Worm (Caenorhabditis elegans): ENCODE measurements around the gene C05G5.3.

C05G5.3 gene

DNA sequence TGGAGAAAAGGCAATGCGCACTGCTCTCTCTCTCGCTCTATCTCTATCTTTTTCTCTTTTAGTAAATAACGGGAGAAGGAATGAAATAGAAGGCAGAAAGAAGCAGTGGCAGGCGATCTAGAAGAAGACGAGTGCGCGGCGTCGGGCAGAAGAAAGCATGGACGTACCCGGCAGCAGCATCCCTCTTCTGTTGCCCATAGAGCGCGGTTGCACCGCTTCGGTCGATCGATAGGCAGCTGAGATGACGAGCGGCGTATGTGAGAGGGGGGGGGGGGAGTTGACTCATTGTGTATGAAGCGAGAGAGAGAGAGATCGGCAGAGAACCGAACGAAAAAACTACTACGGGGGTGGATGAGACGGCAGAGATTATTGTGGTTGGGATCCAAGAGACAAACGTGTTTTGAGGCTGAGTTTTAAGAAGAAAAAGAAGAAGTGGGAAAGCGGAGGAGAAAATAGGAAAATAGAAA lies 43.6 kb downstream of the C05G5.3 start:
- TF ChIP-seq tbp1 (GFP tag; optimal IDR thresholded peaks at IDR 0.05) (peak; percentile 51), lag-1 (GFP tag; IDR thresholded peaks at IDR 0.05) (no peak), sdz-38 (tag; optimal IDR thresholded peaks at IDR 0.05) (no peak), mes-4 (tag; optimal IDR thresholded peaks at IDR 0.05) (no peak), snpc-4 (GFP tag; optimal IDR thresholded peaks at IDR 0.05) (peak; percentile 65), snpc-4 (tag; optimal IDR thresholded peaks at IDR 0.05) (peak; percentile 64 to 81 (median 72)), ceh-27 (GFP tag; optimal IDR thresholded peaks at IDR 0.05) (peak; percentile 92), attf-5 (GFP tag; optimal IDR thresholded peaks at IDR 0.05) (peak; percentile 95), ztf-28 (GFP tag; IDR thresholded peaks at IDR 0.05) (no peak), F52B5.7 (tag; optimal IDR thresholded peaks at IDR 0.05) (peak; percentile 85), lin-40 (tag; optimal IDR thresholded peaks at IDR 0.05) (peak; percentile 95), T07F8.4 (tag; optimal IDR thresholded peaks at IDR 0.05) (peak; percentile 27), let-607 (tag; optimal IDR thresholded peaks at IDR 0.05) (peak; percentile 33 to 71), nhr-179 (tag; optimal IDR thresholded peaks at IDR 0.05) (no peak), aptf-3 (GFP tag; IDR thresholded peaks at IDR 0.05) (0 out of 2 replicates have a peak, but pooled peaks have one; percentile 40), hmg-1.2 (GFP tag; IDR thresholded peaks at IDR 0.05) (peak; percentile 62), K11D2.4 (GFP tag; IDR thresholded peaks at IDR 0.05) (peak; percentile 87), chd-7 (tag; optimal IDR thresholded peaks at IDR 0.05) (peak; percentile 83), sea-2 (GFP tag; IDR thresholded peaks at IDR 0.05) (no peak), ztf-18 (tag; optimal IDR thresholded peaks at IDR 0.05) (peak; percentile 62), Y53G8AR.9 (GFP tag; conservative IDR thresholded peaks at IDR 0.05) (0 out of 2 replicates have a peak, but pooled peaks have one; percentile 75), egrh-3 (GFP tag; IDR thresholded peaks at IDR 0.05) (peak; percentile 98), F23B12.7 (tag; optimal IDR thresholded peaks at IDR 0.05; ENCODE audit: insufficient read depth) (no peak), K12H6.12 (tag; optimal IDR thresholded peaks at IDR 0.05) (peak; percentile 98), repo-1 (tag; optimal IDR thresholded peaks at IDR 0.05) (peak; percentile 54), mxl-1 (tag; optimal IDR thresholded peaks at IDR 0.05) (no peak), ZK185.1 (tag; optimal IDR thresholded peaks at IDR 0.05; ENCODE audit: poor library complexity, severe bottlenecking) (peak; percentile 53), pbrm-1 (GFP tag; IDR thresholded peaks at IDR 0.05) (peak; percentile 67), dox-1 (GFP tag; IDR thresholded peaks at IDR 0.05) (peak; percentile 93), nfyb-1 (GFP tag; IDR thresholded peaks at IDR 0.05) (peak; percentile 91), rpc-1 (optimal IDR thresholded peaks at IDR 0.05) (no peak), rpc-1 (tag; optimal IDR thresholded peaks at IDR 0.05) (no peak), snpc-1.1 (tag; optimal IDR thresholded peaks at IDR 0.05; ENCODE audit: insufficient read depth) (no peak), let-526 (GFP tag; IDR thresholded peaks at IDR 0.05) (peak; percentile 71; the same call in 1 of the 2 replicates), ets-4 (GFP tag; optimal IDR thresholded peaks at IDR 0.05) (peak; percentile 11), lin-54 (GFP tag; optimal IDR thresholded peaks at IDR 0.05) (peak; percentile 55), somi-1 (GFP tag; optimal IDR thresholded peaks at IDR 0.05) (peak; percentile 89), ztf-6 (GFP tag; IDR thresholded peaks at IDR 0.05) (no peak), zfh-2 (GFP tag; conservative IDR thresholded peaks at IDR 0.05) (peak; percentile 100), die-1 (tag; optimal IDR thresholded peaks at IDR 0.05) (peak; percentile 52), athp-1 (tag; optimal IDR thresholded peaks at IDR 0.05) (peak; percentile 85), lin-35 (GFP tag; optimal IDR thresholded peaks at IDR 0.05) (peak in 1 of 3 experiments; percentile 84), snpc-3.4 (tag; optimal IDR thresholded peaks at IDR 0.05) (no peak), F22D6.2 (tag; optimal IDR thresholded peaks at IDR 0.05) (peak; percentile 44), xnd-1 (tag; optimal IDR thresholded peaks at IDR 0.05) (no peak), mcd-1 (GFP tag; IDR thresholded peaks at IDR 0.05) (peak; percentile 98), Y53F4B.3 (GFP tag; IDR thresholded peaks at IDR 0.05) (no peak), B0035.1 (tag; optimal IDR thresholded peaks at IDR 0.05) (peak; percentile 40)
